Worm (Caenorhabditis elegans): ENCODE results near the gene sru-39.

sru-39 gene

DNA sequence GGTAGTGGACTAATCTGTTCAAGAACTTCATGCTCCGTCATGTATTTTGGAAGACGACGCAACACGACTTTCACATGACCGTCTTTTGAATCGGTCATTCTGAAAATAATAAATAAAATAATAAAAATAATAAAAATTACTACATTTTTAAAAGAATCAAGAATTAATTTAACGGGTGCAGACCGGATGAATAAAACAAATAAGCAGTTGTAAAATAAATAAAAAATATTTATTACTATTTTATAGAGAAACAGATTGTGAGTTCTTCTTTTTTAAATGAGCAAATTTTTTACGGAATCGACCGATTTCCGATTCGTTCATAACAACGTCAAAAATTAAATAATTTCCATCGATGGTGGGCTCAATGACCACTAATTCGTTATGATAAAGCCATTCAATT lies 25.6 kb upstream of the sru-39 start, which contains the start of gene smg-4:
smg-4 (minus strand) TSS at position 101 of the 400 bp plus-strand sequence.
- TF ChIP-seq ces-1 (GFP tag; optimal IDR thresholded peaks at IDR 0.05) = no peak

DNA sequence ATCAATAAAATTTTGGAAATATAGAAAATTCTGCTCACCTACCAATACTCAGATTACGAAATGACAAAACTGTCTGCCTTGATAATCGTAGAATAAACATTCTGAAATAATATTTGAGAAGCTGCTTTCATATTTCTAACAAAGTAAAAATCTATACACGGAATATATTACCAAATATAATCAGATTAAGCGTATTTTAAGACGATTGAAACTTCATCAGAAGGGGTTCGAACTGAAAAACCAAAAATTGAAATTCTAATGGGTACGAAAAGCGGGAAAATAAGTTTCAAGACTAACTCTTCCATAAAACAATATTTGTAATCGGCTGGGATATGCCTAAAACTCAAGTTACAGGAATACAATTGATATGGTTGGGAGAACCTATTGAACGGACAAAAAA lies 23.9 kb upstream of the sru-39 start, which contains the start of gene F46B6.4:
F46B6.4 (minus strand) TSS at position 101 of the 400 bp plus-strand sequence.
- TF ChIP-seq unc-120 (tag; optimal IDR thresholded peaks at IDR 0.05; ENCODE audit: poor library complexity, severe bottlenecking) = no peak
- no peak for TF ChIP-seq ztf-11 (tag; optimal IDR thresholded peaks at IDR 0.05)
- no peak for TF ChIP-seq elt-3 (tag; optimal IDR thresholded peaks at IDR 0.05)
- no peak for TF ChIP-seq M03D4.4 (tag; optimal IDR thresholded peaks at IDR 0.05)
- no peak for TF ChIP-seq ces-1 (GFP tag; optimal IDR thresholded peaks at IDR 0.05)
- no peak for TF ChIP-seq ceh-83 (GFP tag; optimal IDR thresholded peaks at IDR 0.05)
- no peak for TF ChIP-seq nhr-28 (tag; optimal IDR thresholded peaks at IDR 0.05)

DNA sequence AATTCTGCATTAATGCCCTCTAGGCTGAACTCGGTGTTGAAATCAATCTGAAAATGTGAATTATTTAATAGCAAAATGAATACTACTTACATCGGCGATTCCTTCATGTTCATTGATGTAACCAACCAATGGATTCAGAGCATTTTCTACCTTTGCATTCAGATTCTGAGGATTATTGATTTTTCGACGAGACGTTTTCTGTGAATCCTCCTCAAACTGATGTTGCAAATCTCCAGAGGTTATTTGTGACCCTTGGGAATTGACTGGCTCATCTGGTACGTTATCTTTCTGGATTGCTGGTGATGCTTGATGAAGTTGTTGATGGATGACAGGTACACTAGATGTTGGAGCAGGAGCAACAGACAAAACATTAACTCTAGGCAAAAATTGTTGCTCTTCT lies 21.2 kb upstream of the sru-39 start:
- no peak for TF ChIP-seq drap-1 (GFP tag; optimal IDR thresholded peaks at IDR 0.05)
- no peak for TF ChIP-seq nhr-237 (tag; optimal IDR thresholded peaks at IDR 0.05)
- TF ChIP-seq nhr-76 (tag; optimal IDR thresholded peaks at IDR 0.05) = no peak
- no peak for TF ChIP-seq zip-8 (tag; optimal IDR thresholded peaks at IDR 0.05)
- no peak for TF ChIP-seq cnd-1 (tag; optimal IDR thresholded peaks at IDR 0.05)
- TF ChIP-seq bed-3 (GFP tag; optimal IDR thresholded peaks at IDR 0.05) = no peak
- no peak for TF ChIP-seq M03D4.4 (tag; optimal IDR thresholded peaks at IDR 0.05)
- no peak for TF ChIP-seq ham-2 (GFP tag; optimal IDR thresholded peaks at IDR 0.05)
- no peak for TF ChIP-seq elt-3 (tag; optimal IDR thresholded peaks at IDR 0.05)
- no peak for TF ChIP-seq sptf-1 (tag; optimal IDR thresholded peaks at IDR 0.05)
- no peak for TF ChIP-seq lsy-2 (tag; optimal IDR thresholded peaks at IDR 0.05)
- no peak for TF ChIP-seq blmp-1 (tag; optimal IDR thresholded peaks at IDR 0.05)
- TF ChIP-seq ces-1 (GFP tag; optimal IDR thresholded peaks at IDR 0.05) = no peak
- no peak for TF ChIP-seq unc-120 (tag; optimal IDR thresholded peaks at IDR 0.05; ENCODE audit: poor library complexity, severe bottlenecking)
- TF ChIP-seq pha-4 (tag; optimal IDR thresholded peaks at IDR 0.05) = no peak
- no peak for TF ChIP-seq mep-1 (tag; optimal IDR thresholded peaks at IDR 0.05)
- no peak for TF ChIP-seq flh-1 (GFP tag; optimal IDR thresholded peaks at IDR 0.05)
- TF ChIP-seq mab-5 (tag; optimal IDR thresholded peaks at IDR 0.05) = no peak
- no peak for TF ChIP-seq nhr-2 (tag; optimal IDR thresholded peaks at IDR 0.05)

DNA sequence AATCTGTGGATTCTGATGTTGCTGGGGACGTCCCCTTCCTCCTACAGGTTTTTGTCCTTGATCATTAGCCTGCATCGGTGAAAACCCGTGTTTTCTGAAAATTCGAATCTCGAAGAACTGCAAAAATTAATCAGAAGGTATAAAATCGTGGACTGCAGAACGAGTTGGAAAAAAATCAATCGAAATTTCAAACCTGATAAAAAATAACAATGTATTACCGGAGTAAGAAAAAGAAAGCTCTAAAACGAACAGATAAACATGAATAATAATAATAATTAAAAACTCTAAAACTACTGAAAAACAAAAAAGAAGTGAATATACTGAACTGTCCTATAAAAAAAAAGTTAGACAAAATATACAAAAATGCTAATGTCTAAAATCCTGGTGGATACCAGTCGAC lies 20.3 kb upstream of the sru-39 start, which contains the start of gene F46B6.5:
F46B6.5 (minus strand) TSS at position 101 of the 400 bp plus-strand sequence.
- TF ChIP-seq nhr-2 (tag; optimal IDR thresholded peaks at IDR 0.05) (no peak), ceh-83 (GFP tag; optimal IDR thresholded peaks at IDR 0.05) (no peak), nhr-12 (tag; optimal IDR thresholded peaks at IDR 0.05) (no peak), nhr-237 (tag; optimal IDR thresholded peaks at IDR 0.05) (no peak), flh-1 (GFP tag; optimal IDR thresholded peaks at IDR 0.05) (no peak), nhr-76 (tag; optimal IDR thresholded peaks at IDR 0.05) (no peak), M03D4.4 (tag; optimal IDR thresholded peaks at IDR 0.05) (no peak), lin-13 (tag; optimal IDR thresholded peaks at IDR 0.05) (no peak)

DNA sequence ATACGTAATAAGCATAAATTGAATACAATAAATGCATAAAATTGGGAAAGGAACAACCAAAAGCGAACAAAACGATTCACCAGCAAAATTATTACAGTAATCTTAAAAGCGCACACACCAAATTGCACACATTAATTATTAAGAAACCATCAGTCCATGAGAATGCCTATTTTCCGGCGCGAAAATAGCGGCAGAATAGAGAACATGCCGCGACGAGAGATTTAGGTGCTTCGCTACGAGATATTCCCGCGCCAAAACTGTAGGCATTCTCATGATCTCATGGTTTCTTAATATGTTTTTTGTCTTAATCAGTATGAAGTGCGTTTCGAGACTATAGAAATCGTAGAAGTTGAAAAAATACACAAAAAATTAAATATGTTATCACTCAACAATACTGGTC lies 19.1 kb upstream of the sru-39 start:
- TF ChIP-seq lin-13 (tag; optimal IDR thresholded peaks at IDR 0.05) (no peak), cnd-1 (tag; optimal IDR thresholded peaks at IDR 0.05) (no peak), lin-32 (GFP tag; optimal IDR thresholded peaks at IDR 0.05) (no peak), elt-1 (tag; optimal IDR thresholded peaks at IDR 0.05; ENCODE audit: borderline replicate concordance, insufficient read depth) (no peak), mls-2 (tag; optimal IDR thresholded peaks at IDR 0.05) (no peak), M03D4.4 (tag; optimal IDR thresholded peaks at IDR 0.05) (no peak), unc-62 (GFP tag; optimal IDR thresholded peaks at IDR 0.05) (no peak), ztf-11 (tag; optimal IDR thresholded peaks at IDR 0.05) (no peak), snpc-4 (tag; optimal IDR thresholded peaks at IDR 0.05) (no peak), lsy-2 (tag; optimal IDR thresholded peaks at IDR 0.05) (no peak), nhr-76 (tag; optimal IDR thresholded peaks at IDR 0.05) (no peak), pha-4 (tag; optimal IDR thresholded peaks at IDR 0.05) (no peak), mab-5 (tag; optimal IDR thresholded peaks at IDR 0.05) (no peak)

DNA sequence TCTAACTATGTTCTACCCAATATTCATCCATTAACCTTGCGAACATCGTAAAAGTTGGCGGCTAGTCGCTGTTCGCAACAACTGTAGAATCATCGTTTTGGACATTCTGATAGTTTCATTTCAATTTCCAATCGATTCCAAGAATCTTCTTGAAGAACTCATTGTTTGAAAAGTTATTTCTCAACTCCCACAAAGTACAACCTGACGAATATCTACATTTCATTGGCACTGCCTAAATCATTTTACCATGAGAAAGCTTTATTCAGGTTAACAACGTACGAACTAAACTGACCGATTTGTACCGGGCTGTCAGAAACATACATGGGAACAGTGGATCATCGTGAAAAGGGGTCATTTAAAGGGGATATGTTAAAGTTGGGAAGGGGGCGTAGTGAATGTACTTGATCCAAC lies 16.6 kb upstream of the sru-39 start, which contains the start of gene F46B6.6:
F46B6.6 (minus strand) TSS at position 148 of the 411 bp plus-strand sequence.
- TF ChIP-seq unc-120 (tag; optimal IDR thresholded peaks at IDR 0.05; ENCODE audit: poor library complexity, severe bottlenecking) (no peak), zip-8 (tag; optimal IDR thresholded peaks at IDR 0.05) (no peak), unc-39 (tag; optimal IDR thresholded peaks at IDR 0.05) (no peak), drap-1 (GFP tag; optimal IDR thresholded peaks at IDR 0.05) (no peak), nhr-2 (tag; optimal IDR thresholded peaks at IDR 0.05) (no peak), elt-1 (tag; optimal IDR thresholded peaks at IDR 0.05; ENCODE audit: borderline replicate concordance, insufficient read depth) (no peak), ceh-39 (tag; optimal IDR thresholded peaks at IDR 0.05) (no peak), M03D4.4 (tag; optimal IDR thresholded peaks at IDR 0.05) (no peak), nhr-237 (tag; optimal IDR thresholded peaks at IDR 0.05) (no peak), cnd-1 (tag; optimal IDR thresholded peaks at IDR 0.05) (no peak), ces-1 (GFP tag; optimal IDR thresholded peaks at IDR 0.05) (no peak), lsy-2 (tag; optimal IDR thresholded peaks at IDR 0.05) (no peak), snpc-4 (tag; optimal IDR thresholded peaks at IDR 0.05) (no peak), sem-2 (GFP tag; optimal IDR thresholded peaks at IDR 0.05) (no peak), ztf-11 (tag; optimal IDR thresholded peaks at IDR 0.05) (no peak)
